Worm (Caenorhabditis elegans) whole organism, L4 larva: ENCODE results near the gene nhr-20.
A peak's percentile ranks its signal among the peaks of the same experiment; 100 is the strongest.

Experiments used
- F10B5.3 ChIP-seq: sonication (generic microtip); optimal IDR thresholded peaks from 2 replicates; lab custom pipeline; 2016; ENCODE audit warnings: mild to moderate bottlenecking, missing genetic modification characterization, missing compliant biosample characterization
- ama-1 ChIP-seq: fragments of 150-350 bp; optimal IDR thresholded peaks from 2 replicates; lab custom pipeline; 2014; ENCODE audit warnings: inconsistent platforms, mixed read lengths
- ceh-82 ChIP-seq: sonication (generic microtip); optimal IDR thresholded peaks from 2 replicates; lab custom pipeline; 2017; ENCODE audit warnings: missing biosample characterization, missing genetic modification characterization
- egl-27 ChIP-seq: sonication (generic microtip); optimal IDR thresholded peaks from 3 replicates; lab custom pipeline; 2017; ENCODE audit warnings: missing biosample characterization, missing genetic modification reagents, missing genetic modification characterization
- fos-1 ChIP-seq: fragments of 150-350 bp; optimal IDR thresholded peaks from 2 replicates; lab custom pipeline; 2014; ENCODE audit warnings: missing biosample characterization, missing genetic modification characterization
- lin-13 ChIP-seq: fragments of 150-350 bp; optimal IDR thresholded peaks from 2 replicates; lab custom pipeline; 2014; ENCODE audit warnings: missing biosample characterization, missing genetic modification reagents, missing genetic modification characterization
- madf-5 ChIP-seq, 2 experiments: fragments of 200-800 bp; sonication (Bioruptor generic); IDR thresholded peaks; 2 replicates each; pipeline ENCODE4 v1.3.6; 2022; ENCODE audit warnings: missing compliant biosample characterization in 2 of 2, missing genetic modification characterization in 2 of 2
- nhr-102 ChIP-seq: sonication (generic microtip); optimal IDR thresholded peaks from 2 replicates; lab custom pipeline; 2016; ENCODE audit warnings: mild to moderate bottlenecking, missing genetic modification characterization, moderate library complexity, missing compliant biosample characterization
- nhr-11 ChIP-seq: fragments of 150-350 bp; optimal IDR thresholded peaks from 2 replicates; lab custom pipeline; 2014; ENCODE audit warnings: missing biosample characterization, missing genetic modification characterization
- nhr-76 ChIP-seq: fragments of 150-350 bp; optimal IDR thresholded peaks from 2 replicates; lab custom pipeline; 2014; ENCODE audit warnings: missing biosample characterization, missing genetic modification characterization
- php-3 ChIP-seq: fragments of 200-800 bp; sonication (Bioruptor generic); IDR thresholded peaks from 2 replicates; pipeline ENCODE4 v1.3.6; 2022; ENCODE audit warnings: missing genetic modification reagents, missing genetic modification characterization, missing compliant biosample characterization
- unc-130 ChIP-seq: sonication (generic microtip); optimal IDR thresholded peaks from 2 replicates; lab custom pipeline; 2016; ENCODE audit warnings: missing genetic modification reagents, missing genetic modification characterization, missing compliant biosample characterization
- unc-62 ChIP-seq, 3 experiments: fragments of 150-350 bp in 1 of 3; sonication (generic microtip); optimal IDR thresholded peaks in 2 of 3; peaks in 1 of 3; 1 replicate in 1 of 3; 2 replicates in 2 of 3; lab custom pipeline; 2014 to 2017; ENCODE audit warnings: missing biosample characterization in 3 of 3, missing genetic modification characterization in 3 of 3, missing genetic modification reagents in 3 of 3, missing genotype in 1 of 3
- zag-1 ChIP-seq: fragments of 150-350 bp; optimal IDR thresholded peaks from 2 replicates; lab custom pipeline; 2014; ENCODE audit warnings: missing biosample characterization, missing genetic modification characterization

- TF ChIP-seq F10B5.3 (tag; lab: Kevin White, UChicago) (no peak), nhr-76 (tag; lab: Kevin White, UChicago) (no peak), fos-1 (tag; lab: Kevin White, UChicago) (no peak), zag-1 (tag; lab: Kevin White, UChicago) (no peak), unc-62 (GFP tag; optimal IDR thresholded peaks at IDR 0.05 in 1 of 2; lab: Kevin White, UChicago) (peak in 1 of 2 experiments; percentile 93), unc-62 (tag; optimal IDR thresholded peaks at IDR 0.05; lab: Kevin White, UChicago) (no peak), ama-1 (lab: Kevin White, UChicago) (no peak), madf-5 (GFP tag; IDR thresholded peaks at IDR 0.05; lab: Robert Waterston, UW) (no peak), nhr-11 (tag; lab: Kevin White, UChicago) (no peak), ceh-82 (no peak), lin-13 (GFP tag; lab: Kevin White, UChicago) (no peak), nhr-102 (tag; lab: Kevin White, UChicago) (no peak), egl-27 (tag; lab: Kevin White, UChicago) (no peak), php-3 (GFP tag; lab: Robert Waterston, UW) (no peak), unc-130 (GFP tag; lab: Kevin White, UChicago) (no peak)
These were observed 1.6 kb downstream of the nhr-20 start for ce11 chrIII:4231372-4231771.
